Worm (Caenorhabditis elegans): ENCODE measurements around the gene C34C6.9.

DNA sequence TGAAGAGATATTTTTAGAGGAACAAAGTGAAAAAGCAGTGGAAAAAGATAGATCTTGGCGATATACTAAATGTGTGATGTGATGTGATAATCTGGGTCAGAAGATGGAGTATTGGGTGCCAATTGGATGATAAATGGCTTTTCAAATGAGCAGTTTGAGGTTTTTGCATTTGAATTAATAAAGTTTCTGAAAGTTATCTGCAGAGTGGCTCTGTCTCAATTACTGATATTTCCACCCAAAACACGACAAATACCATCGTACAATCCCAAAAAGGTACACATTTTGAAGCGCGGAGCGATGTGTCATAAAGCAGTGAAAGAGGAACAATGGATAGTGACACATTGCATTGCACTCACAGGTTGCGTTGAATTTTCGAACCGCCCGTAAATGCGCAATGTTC is 46.2 kb upstream of the C34C6.9 start:
- TF ChIP-seq sea-2 (GFP tag; optimal IDR thresholded peaks at IDR 0.05) (no peak), ceh-28 (tag; optimal IDR thresholded peaks at IDR 0.05) (no peak), ztf-11 (tag; optimal IDR thresholded peaks at IDR 0.05) (no peak), egl-5 (tag; optimal IDR thresholded peaks at IDR 0.05) (no peak), nhr-67 (tag; optimal IDR thresholded peaks at IDR 0.05) (no peak), nfya-1 (tag; optimal IDR thresholded peaks at IDR 0.05; ENCODE audit: insufficient read depth) (no peak), egl-27 (tag; optimal IDR thresholded peaks at IDR 0.05) (no peak), unc-62 (GFP tag; optimal IDR thresholded peaks at IDR 0.05) (no peak), zag-1 (tag; optimal IDR thresholded peaks at IDR 0.05) (no peak), tbx-2 (tag; optimal IDR thresholded peaks at IDR 0.05) (no peak), ama-1 (optimal IDR thresholded peaks at IDR 0.05) (no peak), R02D3.7 (tag; optimal IDR thresholded peaks at IDR 0.05) (no peak)

All from whole organism, L3 larva.